Fruit fly (Drosophila melanogaster) whole organism, embryonic: Measurements from ENCODE around the gene CG14696.

Experiments used
- CG11398 ChIP-seq: fragments of 200-800 bp; sonication (Bioruptor generic); optimal IDR thresholded peaks from 2 replicates; lab custom pipeline; 2016; ENCODE audit warnings: missing biosample characterization, missing genetic modification characterization
- CG11456 ChIP-seq: fragments of 200-800 bp; sonication (Bioruptor generic); IDR thresholded peaks from 3 replicates; pipeline ENCODE4 v1.3.6; 2022; ENCODE audit warnings: missing biosample characterization, missing genetic modification characterization
- CG12659 ChIP-seq: fragments of 200-800 bp; sonication (Bioruptor generic); optimal IDR thresholded peaks from 3 replicates; lab custom pipeline; 2017; ENCODE audit warnings: mild to moderate bottlenecking, missing biosample characterization, missing genetic modification reagents, missing genetic modification characterization
- CG13296 ChIP-seq: fragments of 200-800 bp; sonication (Bioruptor generic); optimal IDR thresholded peaks from 3 replicates; lab custom pipeline; 2018; ENCODE audit warnings: missing biosample characterization, mild to moderate bottlenecking, missing genetic modification characterization
- CG15011 ChIP-seq: fragments of 200-800 bp; sonication (Bioruptor generic); optimal IDR thresholded peaks from 3 replicates; lab custom pipeline; 2018; ENCODE audit warnings: missing biosample characterization, mild to moderate bottlenecking, missing genetic modification characterization
- CG15479 ChIP-seq: fragments of 200-800 bp; sonication (Bioruptor generic); optimal IDR thresholded peaks from 3 replicates; lab custom pipeline; 2019; ENCODE audit warnings: missing biosample characterization, mild to moderate bottlenecking, missing genetic modification characterization, moderate library complexity
- CG1602 ChIP-seq: fragments of 200-800 bp; sonication (Bioruptor generic); optimal IDR thresholded peaks from 3 replicates; lab custom pipeline; 2016; ENCODE audit warnings: missing biosample characterization, missing genetic modification characterization
- CG17829 ChIP-seq: fragments of 200-800 bp; optimal IDR thresholded peaks from 2 replicates; lab custom pipeline; 2019; ENCODE audit warnings: missing biosample characterization, mild to moderate bottlenecking, missing genetic modification characterization, moderate library complexity
- CG18764 ChIP-seq: fragments of 200-800 bp; sonication (Bioruptor generic); optimal IDR thresholded peaks from 3 replicates; lab custom pipeline; 2016; ENCODE audit warnings: missing biosample characterization, missing genetic modification characterization
- CG2875 ChIP-seq: fragments of 200-800 bp; sonication (Bioruptor generic); optimal IDR thresholded peaks from 2 replicates; lab custom pipeline; 2017; ENCODE audit warnings: missing biosample characterization, mild to moderate bottlenecking, missing genetic modification characterization, missing genetic modification reagents
- CG31224 ChIP-seq: fragments of 200-800 bp; sonication (Bioruptor generic); IDR thresholded peaks from 2 replicates; pipeline ENCODE4 v1.3.6; 2022; ENCODE audit warnings: missing biosample characterization, missing genetic modification characterization
- CG3281 ChIP-seq: fragments of 200-800 bp; sonication (Bioruptor generic); optimal IDR thresholded peaks from 3 replicates; lab custom pipeline; 2017; ENCODE audit warnings: missing biosample characterization, mild to moderate bottlenecking, missing genetic modification characterization
- CG3847 ChIP-seq: fragments of 200-800 bp; sonication (Bioruptor generic); IDR thresholded peaks from 2 replicates; pipeline ENCODE4 v1.3.6; 2022; ENCODE audit warnings: missing biosample characterization, missing genetic modification characterization
- CG5245 ChIP-seq: fragments of 200-800 bp; sonication (Bioruptor generic); optimal IDR thresholded peaks from 3 replicates; lab custom pipeline; 2016; ENCODE audit warnings: missing biosample characterization, missing genetic modification characterization
- CG6689 ChIP-seq: fragments of 200-800 bp; sonication (Bioruptor generic); IDR thresholded peaks from 2 replicates; pipeline ENCODE4 v1.3.6; 2022; ENCODE audit warnings: missing biosample characterization, missing genetic modification characterization
- CG7987 ChIP-seq: fragments of 200-800 bp; sonication (Bioruptor generic); optimal IDR thresholded peaks from 2 replicates; lab custom pipeline; 2018; ENCODE audit warnings: missing biosample characterization, mild to moderate bottlenecking, missing genetic modification characterization, moderate library complexity
- CG9215 ChIP-seq: fragments of 200-800 bp; sonication (Bioruptor generic); IDR thresholded peaks from 2 replicates; pipeline ENCODE4 v1.3.6; 2022; ENCODE audit warnings: missing biosample characterization, missing genetic modification characterization
- CG9609 ChIP-seq: fragments of 200-800 bp; sonication (Bioruptor generic); optimal IDR thresholded peaks from 3 replicates; lab custom pipeline; 2016; ENCODE audit warnings: missing biosample characterization, missing genetic modification characterization
- CG9797 ChIP-seq: fragments of 200-800 bp; sonication (Bioruptor generic); optimal IDR thresholded peaks from 3 replicates; lab custom pipeline; 2018; ENCODE audit warnings: missing biosample characterization, mild to moderate bottlenecking, missing genetic modification characterization
- Dad ChIP-seq: fragments of 200-800 bp; sonication (Bioruptor generic); optimal IDR thresholded peaks from 3 replicates; lab custom pipeline; 2016; ENCODE audit warnings: missing biosample characterization, missing genetic modification characterization
- Dip3 ChIP-seq: fragments of 200-800 bp; sonication (Bioruptor generic); optimal IDR thresholded peaks from 3 replicates; lab custom pipeline; 2016; ENCODE audit warnings: missing biosample characterization, missing genetic modification characterization
- Ets97D ChIP-seq: fragments of 200-800 bp; sonication (Bioruptor generic); optimal IDR thresholded peaks from 3 replicates; lab custom pipeline; 2016; ENCODE audit warnings: missing biosample characterization, missing genetic modification characterization
- Fer1 ChIP-seq: fragments of 200-800 bp; sonication (Bioruptor generic); optimal IDR thresholded peaks from 2 replicates; lab custom pipeline; 2017; ENCODE audit warnings: missing biosample characterization, mild to moderate bottlenecking, missing genetic modification characterization
- HmgZ ChIP-seq: fragments of 200-800 bp; sonication (Bioruptor generic); optimal IDR thresholded peaks from 2 replicates; lab custom pipeline; 2018; ENCODE audit warnings: missing biosample characterization, mild to moderate bottlenecking, missing genetic modification characterization
- MESR4 ChIP-seq: fragments of 200-800 bp; sonication (Bioruptor generic); optimal IDR thresholded peaks from 2 replicates; lab custom pipeline; 2018; ENCODE audit warnings: missing biosample characterization, mild to moderate bottlenecking, missing genetic modification characterization, moderate library complexity
- NFAT ChIP-seq: fragments of 200-800 bp; sonication (Bioruptor generic); IDR thresholded peaks from 2 replicates; pipeline ENCODE4 v1.3.6; 2022; ENCODE audit warnings: missing biosample characterization, missing genetic modification characterization
- Nf-YB ChIP-seq: fragments of 200-800 bp; sonication (Bioruptor generic); optimal IDR thresholded peaks from 3 replicates; lab custom pipeline; 2019; ENCODE audit warnings: missing biosample characterization, mild to moderate bottlenecking, missing genetic modification characterization, moderate library complexity
- Nf-YC ChIP-seq: fragments of 200-800 bp; optimal IDR thresholded peaks from 3 replicates; lab custom pipeline; 2019; ENCODE audit warnings: missing biosample characterization, mild to moderate bottlenecking, missing genetic modification characterization, moderate library complexity
- Pdp1 ChIP-seq, 2 experiments: fragments of 200-800 bp; sonication (Bioruptor generic); optimal IDR thresholded peaks; 3 replicates each; lab custom pipeline; 2016; ENCODE audit warnings: missing biosample characterization in 2 of 2, missing genetic modification characterization in 2 of 2, mild to moderate bottlenecking in 1 of 2, moderate library complexity in 1 of 2
- Ssrp ChIP-seq: fragments of 200-800 bp; sonication (Bioruptor generic); optimal IDR thresholded peaks from 2 replicates; lab custom pipeline; 2018; ENCODE audit warnings: missing biosample characterization, mild to moderate bottlenecking, missing genetic modification characterization, moderate library complexity
- Vsx1 ChIP-seq: fragments of 200-800 bp; sonication (Bioruptor generic); optimal IDR thresholded peaks from 2 replicates; lab custom pipeline; 2017; ENCODE audit warnings: missing biosample characterization, mild to moderate bottlenecking, missing genetic modification characterization, missing genetic modification reagents
- al ChIP-seq: fragments of 200-800 bp; sonication (Bioruptor generic); IDR thresholded peaks from 2 replicates; pipeline ENCODE4 v1.3.6; 2022; ENCODE audit warnings: missing biosample characterization, missing genetic modification characterization
- amos ChIP-seq: fragments of 200-800 bp; sonication (Bioruptor generic); IDR thresholded peaks from 2 replicates; pipeline ENCODE4 v1.3.6; 2022; ENCODE audit warnings: missing biosample characterization, missing genetic modification characterization; ENCODE audit not compliant: partially characterized antibody
- ase ChIP-seq: fragments of 200-800 bp; sonication (Bioruptor generic); IDR thresholded peaks from 3 replicates; pipeline ENCODE4 v1.3.6; 2022; ENCODE audit warnings: missing biosample characterization, missing genetic modification characterization
- btn ChIP-seq: fragments of 200-800 bp; sonication (Bioruptor generic); optimal IDR thresholded peaks from 2 replicates; lab custom pipeline; 2016; ENCODE audit warnings: missing biosample characterization, missing genetic modification characterization
- crc ChIP-seq: fragments of 200-800 bp; sonication (Bioruptor generic); optimal IDR thresholded peaks from 2 replicates; lab custom pipeline; 2016; ENCODE audit warnings: missing biosample characterization, missing genetic modification characterization
- da ChIP-seq: fragments of 200-800 bp; sonication (Bioruptor generic); optimal IDR thresholded peaks from 2 replicates; lab custom pipeline; 2016; ENCODE audit warnings: missing biosample characterization, missing genetic modification characterization
- danr ChIP-seq: fragments of 200-800 bp; sonication (Bioruptor generic); IDR thresholded peaks from 2 replicates; pipeline ENCODE4 v1.3.6; 2022; ENCODE audit warnings: missing biosample characterization, missing genetic modification characterization
- ham ChIP-seq: fragments of 200-800 bp; sonication (Bioruptor generic); IDR thresholded peaks from 2 replicates; pipeline ENCODE4 v1.3.6; 2022; ENCODE audit warnings: missing biosample characterization, missing genetic modification characterization
- jumu ChIP-seq: fragments of 200-800 bp; sonication (Bioruptor generic); optimal IDR thresholded peaks from 3 replicates; lab custom pipeline; 2016; ENCODE audit warnings: missing biosample characterization, missing genetic modification characterization
- knrl ChIP-seq: fragments of 200-800 bp; sonication (Bioruptor generic); IDR thresholded peaks from 3 replicates; pipeline ENCODE4 v1.3.6; 2022; ENCODE audit warnings: missing biosample characterization, missing genetic modification characterization; ENCODE audit not compliant: partially characterized antibody
- onecut ChIP-seq: fragments of 200-800 bp; sonication (Bioruptor generic); IDR thresholded peaks from 2 replicates; pipeline ENCODE4 v1.3.6; 2022; ENCODE audit warnings: missing biosample characterization, missing genetic modification characterization
- org-1 ChIP-seq: fragments of 200-800 bp; sonication (Bioruptor generic); optimal IDR thresholded peaks from 2 replicates; lab custom pipeline; 2017; ENCODE audit warnings: missing biosample characterization, missing genetic modification characterization
- pfk ChIP-seq: fragments of 200-800 bp; sonication (Bioruptor generic); optimal IDR thresholded peaks from 2 replicates; lab custom pipeline; 2018; ENCODE audit warnings: missing biosample characterization, mild to moderate bottlenecking, missing genetic modification characterization, moderate library complexity
- pros ChIP-seq: fragments of 200-800 bp; sonication (Bioruptor generic); optimal IDR thresholded peaks from 3 replicates; lab custom pipeline; 2019; ENCODE audit warnings: missing biosample characterization, mild to moderate bottlenecking, missing genetic modification characterization, moderate library complexity
- run ChIP-seq: fragments of 200-800 bp; sonication (Bioruptor generic); optimal IDR thresholded peaks from 3 replicates; lab custom pipeline; 2018; ENCODE audit warnings: missing biosample characterization, mild to moderate bottlenecking, missing genetic modification characterization
- stc ChIP-seq: fragments of 200-800 bp; sonication (Bioruptor generic); IDR thresholded peaks from 2 replicates; pipeline ENCODE4 v1.3.6; 2022; ENCODE audit warnings: missing biosample characterization, missing genetic modification characterization
- usp ChIP-seq: fragments of >200 bp; optimal IDR thresholded peaks from 2 replicates; lab custom pipeline; 2017; ENCODE audit warnings: missing biosample characterization, missing genetic modification characterization
- vnd ChIP-seq: fragments of 200-800 bp; sonication (Bioruptor generic); IDR thresholded peaks from 3 replicates; pipeline ENCODE4 v1.3.6; 2022; ENCODE audit warnings: missing biosample characterization, missing genetic modification characterization; ENCODE audit not compliant: partially characterized antibody

Gene CG14696

dm6 chr3R:10886462-10887315 lies 1.9 kb upstream of the CG14696 start (continued):
- TF ChIP-seq CG11456 (GFP tag; lab: Robert Waterston, UW) (peak; percentile 84), danr (GFP tag; lab: Robert Waterston, UW) (peak; percentile 81), da (GFP tag; lab: Kevin White, UChicago) (peak; percentile 64), CG15011 (peak; percentile 85), CG9797 (GFP tag; lab: Kevin White, UChicago) (peak; percentile 27), CG9215 (GFP tag; lab: Robert Waterston, UW) (peak; percentile 91), usp (GFP tag; lab: Kevin White, UChicago) (no peak), CG11398 (GFP tag; lab: Kevin White, UChicago) (peak; percentile 78), CG1602 (GFP tag; lab: Kevin White, UChicago) (peak; percentile 83), ham (GFP tag; lab: Robert Waterston, UW) (peak; percentile 70; the same call in 1 of the 2 replicates), al (GFP tag; lab: Robert Waterston, UW) (peak; percentile 74), crc (GFP tag; lab: Kevin White, UChicago) (peak; percentile 87), amos (GFP tag; lab: Robert Waterston, UW) (no peak), NFAT (peak; percentile 73), CG17829 (peak; percentile 76), CG5245 (GFP tag; lab: Kevin White, UChicago) (peak; percentile 60), Nf-YB (GFP tag; lab: Kevin White, UChicago) (peak; percentile 85), CG7987 (GFP tag; lab: Kevin White, UChicago) (peak; percentile 12), HmgZ (peak; percentile 92), Dad (GFP tag; lab: Kevin White, UChicago) (peak; percentile 77), btn (peak; percentile 47), CG12659 (GFP tag; lab: Kevin White, UChicago) (peak; percentile 94), stc (GFP tag; lab: Robert Waterston, UW) (peak; percentile 90), MESR4 (GFP tag; lab: Kevin White, UChicago) (no peak), CG3847 (GFP tag; lab: Robert Waterston, UW) (peak; percentile 91), vnd (GFP tag; lab: Robert Waterston, UW) (no peak), CG2875 (peak; percentile 80), pfk (GFP tag; lab: Kevin White, UChicago) (no peak), onecut (GFP tag; lab: Robert Waterston, UW) (peak; percentile 85), knrl (GFP tag; lab: Robert Waterston, UW) (peak; percentile 29; the same call in 1 of the 3 replicates), CG3281 (peak; percentile 92), CG9609 (GFP tag; lab: Kevin White, UChicago) (peak; percentile 70), Fer1 (GFP tag; lab: Kevin White, UChicago) (peak; percentile 97), Dip3 (GFP tag; lab: Kevin White, UChicago) (peak; percentile 85), pros (peak; percentile 23), ase (peak; percentile 84), CG31224 (GFP tag; lab: Robert Waterston, UW) (peak; percentile 84), CG13296 (GFP tag; lab: Kevin White, UChicago) (peak; percentile 94), org-1 (GFP tag; lab: Kevin White, UChicago) (peak; percentile 87), Vsx1 (peak; percentile 56), Pdp1 (GFP tag; optimal IDR thresholded peaks at IDR 0.05; lab: Kevin White, UChicago) (peak; percentile 87 to 89), Nf-YC (peak; percentile 80), jumu (GFP tag; lab: Kevin White, UChicago) (peak; percentile 89), CG15479 (GFP tag; lab: Kevin White, UChicago) (no peak), CG18764 (GFP tag; lab: Kevin White, UChicago) (peak; percentile 45), Ssrp (tag; lab: Kevin White, UChicago) (peak; percentile 86), Ets97D (peak; percentile 56), run (tag; lab: Kevin White, UChicago) (peak; percentile 90), CG6689 (GFP tag; lab: Robert Waterston, UW) (peak; percentile 87)
